Worm (Caenorhabditis elegans): ENCODE results near the gene emc-3.

DNA sequence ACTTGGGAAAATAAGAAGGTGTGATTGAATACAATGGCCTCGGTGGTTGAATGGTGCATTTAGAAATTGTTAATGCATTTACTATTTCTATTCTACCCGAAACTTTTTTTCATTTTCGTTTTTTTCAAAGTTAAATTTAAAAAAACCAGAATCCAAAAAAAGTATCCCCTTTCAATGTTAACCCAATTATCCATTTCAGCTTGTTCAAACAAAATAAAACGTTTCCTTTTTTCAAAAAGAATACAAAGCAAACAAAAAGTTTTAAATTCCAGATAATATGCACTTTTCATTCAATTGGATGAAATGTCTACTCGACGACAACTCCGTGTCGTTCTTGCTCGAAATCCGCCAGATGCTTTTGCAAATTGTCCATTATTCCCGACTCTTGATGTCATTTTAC, 39.2 kb downstream of the emc-3 start, which contains the start of gene W02A2.5:
- TF ChIP-seq ama-1 (optimal IDR thresholded peaks at IDR 0.05), result no peak
- TF ChIP-seq Y116A8C.19 (tag; optimal IDR thresholded peaks at IDR 0.05; ENCODE audit: borderline replicate concordance), result no peak
- no peak for TF ChIP-seq ztf-11 (tag; optimal IDR thresholded peaks at IDR 0.05)
- no peak for TF ChIP-seq nhr-28 (tag; optimal IDR thresholded peaks at IDR 0.05)
- no peak for TF ChIP-seq unc-62 (GFP tag; optimal IDR thresholded peaks at IDR 0.05)

Measured in whole organism, L1 larva.